Worm (Caenorhabditis elegans) whole organism, midembryonic: ENCODE measurements around the gene arf-6.

Experiments used
- med-1 ChIP-seq: sonication (generic microtip); optimal IDR thresholded peaks from 2 replicates; lab custom pipeline; 2017; ENCODE audit warnings: missing genetic modification characterization, mild to moderate bottlenecking, missing compliant biosample characterization, antibody characterized with exemption, missing genetic modification reagents; ENCODE audit not compliant: insufficient read depth
- ztf-23 ChIP-seq: fragments of 200-800 bp; sonication (Bioruptor generic); IDR thresholded peaks from 2 replicates; pipeline ENCODE4 v1.3.6; 2022; ENCODE audit warnings: missing genetic modification reagents, missing genetic modification characterization, missing compliant biosample characterization

DNA sequence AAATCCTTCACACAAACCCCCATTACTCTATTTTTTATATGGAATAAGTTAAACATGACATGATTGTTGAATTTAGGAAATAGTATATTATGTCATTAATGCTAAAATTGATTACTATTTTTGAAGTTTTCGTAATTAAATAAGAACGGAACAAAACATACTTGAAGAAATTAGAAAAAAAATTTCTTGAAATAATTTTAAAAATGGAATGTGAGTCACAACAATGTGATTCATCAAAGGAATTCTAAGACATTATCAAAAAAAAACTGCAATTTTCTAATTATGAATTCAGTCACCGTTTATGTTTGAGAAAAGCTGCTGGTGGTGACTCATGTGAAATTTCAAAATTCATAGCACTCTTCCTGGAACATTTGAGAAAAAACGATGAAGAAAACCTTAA lies 41.5 kb downstream of the arf-6 start, which contains the start of gene nccd-1:
- TF ChIP-seq med-1 (GFP tag; lab: Kevin White, UChicago) (no peak), ztf-23 (GFP tag; lab: Robert Waterston, UW) (no peak)
